Fruit fly (Drosophila melanogaster) whole organism, prepupa: ENCODE results near the gene prt.

ENCODE experiments used
- Blimp-1 ChIP-seq: fragments of 200-800 bp; sonication (Bioruptor generic); optimal IDR thresholded peaks from 3 replicates; lab custom pipeline; 2017; ENCODE audit warnings: missing biosample characterization, missing genetic modification characterization, mild to moderate bottlenecking, moderate library complexity, missing genetic modification reagents
- CG10631 ChIP-seq: fragments of 200-800 bp; sonication (Bioruptor generic); optimal IDR thresholded peaks from 2 replicates; lab custom pipeline; 2016; ENCODE audit warnings: missing biosample characterization, missing genetic modification characterization
- CG11294 ChIP-seq: fragments of 200-800 bp; sonication (Bioruptor generic); IDR thresholded peaks from 2 replicates; pipeline ENCODE4 v1.3.6; 2022; ENCODE audit warnings: missing biosample characterization, missing genetic modification characterization
- CG11762 ChIP-seq: fragments of 200-800 bp; sonication (Bioruptor generic); optimal IDR thresholded peaks from 3 replicates; lab custom pipeline; 2016; ENCODE audit warnings: missing biosample characterization, missing genetic modification characterization; ENCODE audit not compliant: insufficient read depth
- CG15336 ChIP-seq: fragments of 200-800 bp; sonication (Bioruptor generic); IDR thresholded peaks from 2 replicates; pipeline ENCODE4 v1.3.6; 2022; ENCODE audit warnings: missing biosample characterization, missing genetic modification characterization
- CG1621 ChIP-seq: fragments of 200-800 bp; sonication (Bioruptor generic); optimal IDR thresholded peaks from 3 replicates; lab custom pipeline; 2018; ENCODE audit warnings: missing biosample characterization, mild to moderate bottlenecking, missing genetic modification characterization
- CG16779 ChIP-seq: fragments of 200-800 bp; sonication (Bioruptor generic); optimal IDR thresholded peaks from 3 replicates; lab custom pipeline; 2017; ENCODE audit warnings: missing biosample characterization, mild to moderate bottlenecking, missing genetic modification characterization
- CG3032 ChIP-seq: fragments of 200-800 bp; optimal IDR thresholded peaks from 2 replicates; lab custom pipeline; 2019; ENCODE audit warnings: missing biosample characterization, mild to moderate bottlenecking, missing genetic modification characterization, moderate library complexity
- CG31627 ChIP-seq: fragments of 200-800 bp; sonication (Bioruptor generic); optimal IDR thresholded peaks from 3 replicates; lab custom pipeline; 2016; ENCODE audit warnings: missing biosample characterization, missing genetic modification characterization
- CG32006 ChIP-seq: fragments of 200-800 bp; sonication (Bioruptor generic); optimal IDR thresholded peaks from 3 replicates; lab custom pipeline; 2017; ENCODE audit warnings: missing biosample characterization, mild to moderate bottlenecking, missing genetic modification characterization
- CG34406 ChIP-seq: fragments of 200-800 bp; sonication (Bioruptor generic); optimal IDR thresholded peaks from 3 replicates; lab custom pipeline; 2016; ENCODE audit warnings: missing biosample characterization, missing genetic modification characterization
- CG3919 ChIP-seq: fragments of 200-800 bp; sonication (Bioruptor generic); optimal IDR thresholded peaks from 3 replicates; lab custom pipeline; 2016; ENCODE audit warnings: missing biosample characterization, missing genetic modification characterization
- CG4318 ChIP-seq: fragments of 200-800 bp; sonication (Bioruptor generic); optimal IDR thresholded peaks from 3 replicates; lab custom pipeline; 2017; ENCODE audit warnings: missing biosample characterization, mild to moderate bottlenecking, missing genetic modification characterization
- CG6808 ChIP-seq: fragments of 200-800 bp; sonication (Bioruptor generic); optimal IDR thresholded peaks from 3 replicates; lab custom pipeline; 2017; ENCODE audit warnings: missing biosample characterization, missing genetic modification characterization, mild to moderate bottlenecking, moderate library complexity, missing genetic modification reagents
- CG7368 ChIP-seq: fragments of 200-800 bp; sonication (Bioruptor generic); optimal IDR thresholded peaks from 3 replicates; lab custom pipeline; 2016; ENCODE audit warnings: missing biosample characterization, missing genetic modification characterization
- CG8319 ChIP-seq: fragments of 200-800 bp; sonication (Bioruptor generic); optimal IDR thresholded peaks from 3 replicates; lab custom pipeline; 2016; ENCODE audit warnings: missing biosample characterization, missing genetic modification characterization
- CG8632 ChIP-seq: fragments of 200-800 bp; sonication (Bioruptor generic); optimal IDR thresholded peaks from 3 replicates; lab custom pipeline; 2016; ENCODE audit warnings: missing biosample characterization, missing genetic modification characterization
- CG9139 ChIP-seq: fragments of 200-800 bp; sonication (Bioruptor generic); optimal IDR thresholded peaks from 3 replicates; lab custom pipeline; 2017; ENCODE audit warnings: missing biosample characterization, mild to moderate bottlenecking, missing genetic modification characterization
- Eip78C ChIP-seq: fragments of 200-800 bp; sonication (Bioruptor generic); peaks from one replicate; lab custom pipeline; 2016; ENCODE audit warnings: missing biosample characterization, missing genetic modification characterization
- Eip93F ChIP-seq: fragments of 200-800 bp; sonication (Bioruptor generic); optimal IDR thresholded peaks from 2 replicates; lab custom pipeline; 2016; ENCODE audit warnings: missing biosample characterization, mild to moderate bottlenecking, missing genetic modification characterization
- Ets21C ChIP-seq: fragments of 200-800 bp; sonication (Bioruptor generic); optimal IDR thresholded peaks from 3 replicates; lab custom pipeline; 2016; ENCODE audit warnings: missing biosample characterization, missing genetic modification characterization
- Hr4 ChIP-seq: fragments of 200-800 bp; sonication (Bioruptor generic); optimal IDR thresholded peaks from 3 replicates; lab custom pipeline; 2016; ENCODE audit warnings: missing biosample characterization, missing genetic modification characterization
- Lpt ChIP-seq: fragments of 200-800 bp; sonication (Bioruptor generic); optimal IDR thresholded peaks from 3 replicates; lab custom pipeline; 2016; ENCODE audit warnings: missing biosample characterization, missing genetic modification characterization
- OdsH ChIP-seq: fragments of 200-800 bp; sonication (Bioruptor generic); optimal IDR thresholded peaks from 3 replicates; lab custom pipeline; 2016; ENCODE audit warnings: missing biosample characterization, missing genetic modification characterization
- Sox102F ChIP-seq: fragments of 200-800 bp; sonication (Bioruptor generic); optimal IDR thresholded peaks from 2 replicates; lab custom pipeline; 2016; ENCODE audit warnings: missing biosample characterization, mild to moderate bottlenecking, missing genetic modification characterization
- Sox14 ChIP-seq: fragments of 200-800 bp; sonication (Bioruptor generic); optimal IDR thresholded peaks from 3 replicates; lab custom pipeline; 2016; ENCODE audit warnings: missing biosample characterization, missing genetic modification characterization
- Sox15 ChIP-seq: fragments of 200-800 bp; sonication (Bioruptor generic); optimal IDR thresholded peaks from 3 replicates; lab custom pipeline; 2016; ENCODE audit warnings: missing biosample characterization, missing genetic modification characterization
- cyc ChIP-seq: fragments of 200-800 bp; sonication (Bioruptor generic); optimal IDR thresholded peaks from 3 replicates; lab custom pipeline; 2016; ENCODE audit warnings: missing biosample characterization, missing genetic modification characterization
- dac ChIP-seq: fragments of 200-800 bp; sonication (Bioruptor generic); optimal IDR thresholded peaks from 2 replicates; lab custom pipeline; 2017; ENCODE audit warnings: missing biosample characterization, mild to moderate bottlenecking, missing genetic modification characterization
- eg ChIP-seq: fragments of 200-800 bp; sonication (Bioruptor generic); IDR thresholded peaks from 3 replicates; pipeline ENCODE4 v1.3.6; 2022; ENCODE audit warnings: missing biosample characterization, missing genetic modification characterization
- esn ChIP-seq: fragments of 200-800 bp; sonication (Bioruptor generic); optimal IDR thresholded peaks from 2 replicates; lab custom pipeline; 2016; ENCODE audit warnings: missing biosample characterization, mild to moderate bottlenecking, missing genetic modification characterization, moderate library complexity
- fd59A ChIP-seq: fragments of 200-800 bp; sonication (Bioruptor generic); optimal IDR thresholded peaks from 2 replicates; lab custom pipeline; 2017; ENCODE audit warnings: missing biosample characterization, mild to moderate bottlenecking, missing genetic modification characterization, missing genetic modification reagents
- fd85E ChIP-seq: fragments of 200-800 bp; sonication (Bioruptor generic); optimal IDR thresholded peaks from 3 replicates; lab custom pipeline; 2016; ENCODE audit warnings: missing biosample characterization, missing genetic modification characterization
- fkh ChIP-seq: fragments of 200-800 bp; sonication (Bioruptor generic); optimal IDR thresholded peaks from 3 replicates; lab custom pipeline; 2017; ENCODE audit warnings: missing biosample characterization, mild to moderate bottlenecking, missing genetic modification characterization, moderate library complexity
- lz ChIP-seq: fragments of 200-800 bp; sonication (Bioruptor generic); optimal IDR thresholded peaks from 3 replicates; lab custom pipeline; 2016; ENCODE audit warnings: missing biosample characterization, missing genetic modification characterization
- net ChIP-seq: fragments of 200-800 bp; sonication (Bioruptor generic); optimal IDR thresholded peaks from 3 replicates; lab custom pipeline; 2016; ENCODE audit warnings: missing biosample characterization, missing genetic modification characterization
- pdm3 ChIP-seq: fragments of 200-800 bp; sonication (Bioruptor generic); optimal IDR thresholded peaks from 3 replicates; lab custom pipeline; 2016; ENCODE audit warnings: missing biosample characterization, missing genetic modification characterization
- salr ChIP-seq, 2 experiments: fragments of 200-800 bp; sonication (Bioruptor generic); optimal IDR thresholded peaks; 3 replicates each; lab custom pipeline; 2016 to 2018; ENCODE audit warnings: missing biosample characterization in 2 of 2, missing genetic modification characterization in 2 of 2, mild to moderate bottlenecking in 1 of 2
- ss ChIP-seq, 2 experiments: fragments of 200-800 bp; sonication (Bioruptor generic); optimal IDR thresholded peaks; 2 replicates in 1 of 2; 3 replicates in 1 of 2; lab custom pipeline; 2017 to 2018; ENCODE audit warnings: mild to moderate bottlenecking in 2 of 2, missing biosample characterization in 2 of 2, missing genetic modification characterization in 2 of 2, moderate library complexity in 1 of 2
- svp ChIP-seq: fragments of 200-800 bp; sonication (Bioruptor generic); peaks from one replicate; lab custom pipeline; 2016; ENCODE audit warnings: missing biosample characterization, missing genetic modification characterization
- topi ChIP-seq: fragments of 200-800 bp; sonication (Bioruptor generic); optimal IDR thresholded peaks from 3 replicates; lab custom pipeline; 2016; ENCODE audit warnings: missing biosample characterization, missing genetic modification characterization
- vri ChIP-seq: fragments of 200-800 bp; sonication (Bioruptor generic); optimal IDR thresholded peaks from 3 replicates; lab custom pipeline; 2016; ENCODE audit warnings: missing biosample characterization, mild to moderate bottlenecking, missing genetic modification characterization

Gene prt

DNA sequence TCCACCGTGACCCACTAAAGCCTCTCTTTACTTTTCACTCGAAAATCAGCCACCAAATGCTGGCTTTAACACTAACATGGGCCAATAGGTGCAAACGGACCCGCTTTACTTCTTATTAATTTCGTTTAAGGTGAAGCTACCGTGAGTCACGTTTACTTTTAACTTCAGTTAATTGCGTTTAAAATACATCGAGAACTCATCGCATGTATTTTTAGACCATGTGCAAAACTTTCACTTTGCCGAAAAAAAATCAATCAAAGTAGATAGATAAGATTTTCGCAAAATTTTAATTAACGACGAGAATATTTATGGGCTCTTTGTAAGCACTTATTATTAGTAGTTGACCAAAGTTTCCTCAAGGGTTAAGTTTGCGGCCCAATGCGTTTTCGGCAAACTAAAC, 24.5 kb downstream of the prt start (continued):
- TF ChIP-seq CG6808 (GFP tag; lab: Kevin White, UChicago) (no peak), CG3919 (GFP tag; lab: Kevin White, UChicago) (peak; percentile 1), esn (peak; percentile 49), lz (GFP tag; lab: Kevin White, UChicago) (peak; percentile 25), dac (GFP tag; lab: Kevin White, UChicago) (peak; percentile 24), salr (GFP tag; optimal IDR thresholded peaks at IDR 0.05; lab: Kevin White, UChicago) (no peak), Sox15 (GFP tag; lab: Kevin White, UChicago) (no peak), CG8319 (GFP tag; lab: Kevin White, UChicago) (no peak), CG34406 (peak; percentile 44), Hr4 (GFP tag; lab: Kevin White, UChicago) (peak; percentile 37), pdm3 (GFP tag; lab: Kevin White, UChicago) (peak; percentile 35), CG16779 (tag; lab: Kevin White, UChicago) (no peak), CG4318 (no peak), CG10631 (GFP tag; lab: Kevin White, UChicago) (no peak), fd85E (no peak), vri (GFP tag; lab: Kevin White, UChicago) (no peak)

DNA sequence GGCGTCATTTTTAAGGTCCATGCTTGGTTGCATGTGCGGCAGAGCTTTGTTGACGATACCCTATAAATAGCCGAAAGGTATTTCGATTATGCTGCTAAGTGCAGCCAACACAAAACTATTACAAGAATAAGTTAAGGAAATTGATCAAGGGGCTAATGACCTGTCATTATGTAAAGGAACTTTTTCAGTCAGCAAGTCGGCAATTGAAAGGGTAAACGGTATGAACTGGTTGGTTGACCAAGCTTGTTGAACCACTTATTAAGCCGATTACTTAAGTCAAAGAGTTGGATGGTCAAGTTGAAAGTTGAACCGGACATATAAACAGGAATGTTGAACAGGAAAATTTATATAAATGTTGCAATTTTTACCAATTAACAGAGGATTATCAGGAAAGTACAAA, 25.7 kb downstream of the prt start:
- TF ChIP-seq CG34406 (no peak), eg (GFP tag; lab: Robert Waterston, UW) (no peak), ss (GFP tag; optimal IDR thresholded peaks at IDR 0.05; lab: Kevin White, UChicago) (no peak), Ets21C (no peak), Sox15 (GFP tag; lab: Kevin White, UChicago) (peak; percentile 7), OdsH (GFP tag; lab: Kevin White, UChicago) (peak; percentile 10), Sox102F (GFP tag; lab: Kevin White, UChicago) (no peak), fd59A (GFP tag; lab: Kevin White, UChicago) (no peak), CG32006 (peak; percentile 8), CG3032 (tag; lab: Kevin White, UChicago) (no peak), CG9139 (GFP tag; lab: Kevin White, UChicago) (no peak), Blimp-1 (no peak), net (no peak), pdm3 (GFP tag; lab: Kevin White, UChicago) (peak; percentile 14), CG8632 (GFP tag; lab: Kevin White, UChicago) (no peak), svp (no peak), fkh (GFP tag; lab: Kevin White, UChicago) (no peak), Eip93F (GFP tag; lab: Kevin White, UChicago) (no peak), CG11762 (GFP tag; lab: Kevin White, UChicago) (no peak), topi (GFP tag; lab: Kevin White, UChicago) (no peak), CG1621 (tag; lab: Kevin White, UChicago) (no peak), CG31627 (GFP tag; lab: Kevin White, UChicago) (no peak), CG15336 (GFP tag; lab: Robert Waterston, UW) (no peak), CG10631 (GFP tag; lab: Kevin White, UChicago) (no peak), cyc (GFP tag; lab: Kevin White, UChicago) (no peak), Hr4 (GFP tag; lab: Kevin White, UChicago) (peak; percentile 3), vri (GFP tag; lab: Kevin White, UChicago) (no peak), CG4318 (no peak), Eip78C (GFP tag; lab: Kevin White, UChicago) (peak; percentile 73), Sox14 (GFP tag; lab: Kevin White, UChicago) (no peak), CG11294 (no peak), CG7368 (GFP tag; lab: Kevin White, UChicago) (peak; percentile 9), Lpt (no peak)
